Fruit fly (Drosophila melanogaster) whole organism, pupa: ENCODE measurements around the gene ClC-c.

Experiments used
- CG10348 ChIP-seq: fragments of 200-800 bp; sonication (Bioruptor generic); IDR thresholded peaks from 2 replicates; pipeline ENCODE4 v1.3.6; 2022; ENCODE audit warnings: missing biosample characterization, missing genetic modification characterization
- CG12605 ChIP-seq: fragments of 200-800 bp; sonication (Bioruptor generic); IDR thresholded peaks from 2 replicates; pipeline ENCODE4 v1.3.6; 2022; ENCODE audit warnings: missing biosample characterization, missing genetic modification characterization
- CG13204 ChIP-seq: fragments of 200-800 bp; sonication (Bioruptor generic); optimal IDR thresholded peaks from 2 replicates; lab custom pipeline; 2018; ENCODE audit warnings: missing biosample characterization, mild to moderate bottlenecking, missing genetic modification characterization, moderate library complexity
- CG14655 ChIP-seq: fragments of 200-800 bp; sonication (Bioruptor generic); optimal IDR thresholded peaks from 3 replicates; lab custom pipeline; 2017; ENCODE audit warnings: mild to moderate bottlenecking, missing biosample characterization, missing genetic modification reagents, missing genetic modification characterization
- CG15710 ChIP-seq: fragments of 200-800 bp; sonication (Bioruptor generic); optimal IDR thresholded peaks from 2 replicates; lab custom pipeline; 2018; ENCODE audit warnings: missing biosample characterization, mild to moderate bottlenecking, missing genetic modification characterization, moderate library complexity
- CG17806 ChIP-seq: fragments of 200-800 bp; sonication (Bioruptor generic); optimal IDR thresholded peaks from 2 replicates; lab custom pipeline; 2018; ENCODE audit warnings: missing biosample characterization, mild to moderate bottlenecking, missing genetic modification characterization, moderate library complexity
- CG32121 ChIP-seq: fragments of 200-800 bp; sonication (Bioruptor generic); IDR thresholded peaks from 2 replicates; pipeline ENCODE4 v1.3.6; 2022; ENCODE audit warnings: missing biosample characterization, missing genetic modification characterization
- CG34367 ChIP-seq: fragments of 200-800 bp; sonication (Bioruptor generic); optimal IDR thresholded peaks from 2 replicates; lab custom pipeline; 2018; ENCODE audit warnings: missing biosample characterization, mild to moderate bottlenecking, missing genetic modification characterization
- CG4496 ChIP-seq: fragments of 200-800 bp; sonication (Bioruptor generic); IDR thresholded peaks from 3 replicates; pipeline ENCODE4 v1.3.6; 2022; ENCODE audit warnings: missing biosample characterization, missing genetic modification characterization
- CG8159 ChIP-seq: fragments of 200-800 bp; sonication (Bioruptor generic); optimal IDR thresholded peaks from 3 replicates; lab custom pipeline; 2018; ENCODE audit warnings: missing biosample characterization, mild to moderate bottlenecking, missing genetic modification characterization, moderate library complexity
- CG8301 ChIP-seq: fragments of 200-800 bp; sonication (Bioruptor generic); optimal IDR thresholded peaks from 2 replicates; lab custom pipeline; 2018; ENCODE audit warnings: missing biosample characterization, mild to moderate bottlenecking, missing genetic modification characterization
- CG9948 ChIP-seq: fragments of 200-800 bp; sonication (Bioruptor generic); optimal IDR thresholded peaks from 2 replicates; lab custom pipeline; 2018; ENCODE audit warnings: missing biosample characterization, mild to moderate bottlenecking, missing genetic modification characterization, moderate library complexity
- D1 ChIP-seq: fragments of 200-800 bp; sonication (Bioruptor generic); optimal IDR thresholded peaks from 2 replicates; lab custom pipeline; 2018; ENCODE audit warnings: missing biosample characterization, mild to moderate bottlenecking, missing genetic modification characterization, moderate library complexity
- EcR ChIP-seq: fragments of 200-800 bp; sonication (Bioruptor generic); optimal IDR thresholded peaks from 3 replicates; lab custom pipeline; 2019; ENCODE audit warnings: missing biosample characterization, missing genetic modification characterization, mild to moderate bottlenecking, moderate library complexity, missing genetic modification reagents
- Ets98B ChIP-seq: fragments of 200-800 bp; sonication (Bioruptor generic); IDR thresholded peaks from 2 replicates; pipeline ENCODE4 v1.3.6; 2022; ENCODE audit warnings: missing biosample characterization, missing genetic modification characterization
- Pif1A ChIP-seq: fragments of 200-800 bp; sonication (Bioruptor generic); optimal IDR thresholded peaks from 3 replicates; lab custom pipeline; 2016; ENCODE audit warnings: missing biosample characterization, missing genetic modification characterization
- Pif1B ChIP-seq: fragments of 200-800 bp; sonication (Bioruptor generic); optimal IDR thresholded peaks from 3 replicates; lab custom pipeline; 2016; ENCODE audit warnings: missing biosample characterization, missing genetic modification characterization
- Snoo ChIP-seq: fragments of 200-800 bp; sonication (Bioruptor generic); optimal IDR thresholded peaks from 3 replicates; lab custom pipeline; 2017; ENCODE audit warnings: missing biosample characterization, mild to moderate bottlenecking, missing genetic modification characterization, inconsistent platforms
- fd96Ca ChIP-seq: fragments of 200-800 bp; sonication (Bioruptor generic); IDR thresholded peaks from 3 replicates; pipeline ENCODE4 v1.3.6; 2022; ENCODE audit warnings: missing biosample characterization, missing genetic modification characterization
- gl ChIP-seq: fragments of 200-800 bp; sonication (Bioruptor generic); optimal IDR thresholded peaks from 2 replicates; lab custom pipeline; 2018; ENCODE audit warnings: missing biosample characterization, mild to moderate bottlenecking, missing genetic modification characterization
- rn ChIP-seq: fragments of 200-800 bp; sonication (Bioruptor generic); IDR thresholded peaks from 2 replicates; pipeline ENCODE4 v1.3.6; 2022; ENCODE audit warnings: missing biosample characterization, missing genetic modification characterization

Gene ClC-c

DNA sequence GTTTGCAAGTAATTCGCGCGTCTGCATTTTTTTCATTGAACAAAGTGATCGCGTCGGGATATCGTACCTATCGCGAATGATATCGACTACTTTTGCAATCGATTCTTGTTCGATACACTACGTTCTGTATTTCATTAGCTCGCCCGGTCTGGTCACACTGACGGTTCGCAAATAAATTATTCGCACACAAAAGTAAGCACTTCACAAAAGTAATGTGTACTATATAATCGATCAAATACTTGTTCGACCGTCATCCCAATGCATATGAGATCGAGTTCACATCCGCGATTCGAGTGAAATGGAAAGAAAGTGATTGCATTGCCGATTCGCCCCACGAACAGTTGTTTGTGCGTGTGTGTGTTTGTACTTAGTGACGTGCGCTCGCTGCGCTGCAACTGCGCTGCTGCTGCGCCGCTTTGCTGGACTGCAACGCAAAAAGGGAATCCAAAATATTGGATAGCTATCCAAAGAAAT lies at the start of gene ClC-c, which contains the start of gene CG5235:
Gene ClC-c, plus strand, starts transcription at position 125 of the 474 bp plus-strand sequence.
Gene CG5235, minus strand, starts transcription at position 63 of the 474 bp plus-strand sequence.
- TF ChIP-seq Pif1A (no peak), CG14655 (GFP tag; lab: Kevin White, UChicago) (no peak)

DNA sequence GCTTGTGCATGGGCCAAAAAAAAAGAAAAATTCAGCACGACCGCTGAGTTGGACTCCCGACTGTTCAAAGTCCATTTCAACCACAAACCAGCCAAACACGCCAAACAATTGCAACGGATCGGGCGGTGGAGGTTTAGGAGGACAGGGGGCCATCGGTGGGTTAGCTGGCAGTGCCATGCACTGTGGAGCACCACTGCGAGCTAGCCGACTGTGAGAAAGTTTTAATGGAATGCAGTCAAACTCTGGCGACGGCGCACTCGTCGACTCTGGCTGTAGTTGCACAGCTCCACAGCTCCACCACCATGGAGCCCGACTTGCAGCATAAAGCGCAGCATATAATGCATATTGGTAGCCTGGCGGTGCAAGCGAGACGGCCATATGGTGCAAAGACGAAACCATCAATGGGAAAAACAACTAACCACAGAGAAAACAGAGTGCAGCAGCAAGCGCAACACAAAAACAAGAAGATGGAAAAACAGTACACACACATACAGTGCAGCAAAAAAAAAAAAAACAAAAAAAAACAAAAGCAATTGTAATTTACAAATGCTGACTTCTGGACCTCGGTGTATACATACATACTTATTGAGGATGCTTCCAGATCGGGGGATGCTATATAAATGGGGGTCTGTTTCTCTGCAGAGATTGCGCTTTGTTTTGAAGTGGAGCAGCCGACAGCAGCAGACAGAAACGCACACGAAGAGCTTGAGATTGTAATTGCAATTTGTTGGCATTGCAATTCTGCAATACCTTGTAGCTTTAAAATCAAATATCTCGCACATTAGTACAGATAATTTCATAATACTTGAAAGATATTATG lies 48.8 kb upstream of the ClC-c start:
- TF ChIP-seq rn (GFP tag; lab: Robert Waterston, UW) (no peak), CG12605 (peak; percentile 54; the same call in 1 of the 2 replicates), gl (tag; lab: Kevin White, UChicago) (peak; percentile 91), CG8301 (peak; percentile 57), CG4496 (GFP tag; lab: Robert Waterston, UW) (peak; percentile 79), CG10348 (GFP tag; lab: Robert Waterston, UW) (no peak), fd96Ca (GFP tag; lab: Robert Waterston, UW) (peak; percentile 80), CG8159 (peak; percentile 29), EcR (GFP tag; lab: Kevin White, UChicago) (peak; percentile 65), Pif1A (peak; percentile 46), CG32121 (peak; percentile 66), CG34367 (tag; lab: Kevin White, UChicago) (peak; percentile 29), CG13204 (peak; percentile 83), CG17806 (peak; percentile 22), Snoo (tag; lab: Kevin White, UChicago) (peak; percentile 33), CG14655 (GFP tag; lab: Kevin White, UChicago) (peak; percentile 74), Ets98B (GFP tag; lab: Robert Waterston, UW) (peak; percentile 80), CG9948 (tag; lab: Kevin White, UChicago) (no peak), CG15710 (peak; percentile 47), D1 (tag; lab: Kevin White, UChicago) (no peak), Pif1B (GFP tag; lab: Kevin White, UChicago) (peak; percentile 56)

DNA sequence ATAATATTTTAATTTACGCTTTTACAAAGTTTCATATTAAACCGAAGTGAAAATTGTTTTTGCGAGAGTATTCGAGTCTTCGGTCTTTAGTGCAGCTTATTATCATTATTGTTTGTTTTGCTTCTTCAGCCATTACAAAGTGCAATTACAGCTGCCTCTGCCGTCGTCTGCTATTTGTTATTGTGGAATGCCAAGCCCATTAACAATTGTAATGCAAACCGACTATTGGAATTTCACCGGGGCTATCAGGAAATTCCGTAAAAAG lies 48.2 kb upstream of the ClC-c start:
- TF ChIP-seq CG32121 (no peak), rn (GFP tag; lab: Robert Waterston, UW) (no peak), CG4496 (GFP tag; lab: Robert Waterston, UW) (no peak; the same call in 2 of the 3 replicates), CG9948 (tag; lab: Kevin White, UChicago) (peak; percentile 8), CG10348 (GFP tag; lab: Robert Waterston, UW) (no peak), CG15710 (no peak), gl (tag; lab: Kevin White, UChicago) (no peak), CG8301 (no peak), Ets98B (GFP tag; lab: Robert Waterston, UW) (no peak), CG14655 (GFP tag; lab: Kevin White, UChicago) (no peak), CG17806 (no peak), CG12605 (no peak), CG8159 (peak; percentile 47), Pif1A (no peak), fd96Ca (GFP tag; lab: Robert Waterston, UW) (no peak), D1 (tag; lab: Kevin White, UChicago) (peak; percentile 36), Snoo (tag; lab: Kevin White, UChicago) (no peak), CG13204 (no peak), Pif1B (GFP tag; lab: Kevin White, UChicago) (no peak), CG34367 (tag; lab: Kevin White, UChicago) (no peak), EcR (GFP tag; lab: Kevin White, UChicago) (no peak)

DNA sequence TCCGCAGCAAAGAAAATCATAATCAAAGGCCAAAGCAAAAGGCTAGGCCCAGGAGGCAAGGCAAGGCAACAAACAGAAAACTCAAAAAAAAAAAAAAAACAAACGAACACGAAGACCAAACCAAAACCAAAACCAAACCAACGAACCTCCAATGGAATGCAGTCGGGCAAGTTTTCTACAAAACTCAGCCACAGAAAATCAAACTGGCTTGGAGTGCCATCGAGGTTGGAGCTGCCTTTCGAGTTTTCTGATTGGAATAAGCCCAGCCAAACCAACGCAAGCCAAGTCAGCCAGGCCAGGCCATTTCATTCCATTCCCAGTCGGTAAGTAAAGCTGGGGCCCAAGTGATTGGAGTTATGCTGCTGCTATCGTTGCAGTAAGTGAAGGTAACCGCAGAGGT lies 47.6 kb upstream of the ClC-c start:
- TF ChIP-seq CG12605 (peak; percentile 45), Snoo (tag; lab: Kevin White, UChicago) (no peak), fd96Ca (GFP tag; lab: Robert Waterston, UW) (no peak), CG32121 (no peak), CG9948 (tag; lab: Kevin White, UChicago) (no peak), CG14655 (GFP tag; lab: Kevin White, UChicago) (no peak), Ets98B (GFP tag; lab: Robert Waterston, UW) (peak; percentile 4; the same call in 1 of the 2 replicates), gl (tag; lab: Kevin White, UChicago) (no peak), CG17806 (no peak), CG8159 (no peak), rn (GFP tag; lab: Robert Waterston, UW) (no peak), CG4496 (GFP tag; lab: Robert Waterston, UW) (peak; percentile 43)

DNA sequence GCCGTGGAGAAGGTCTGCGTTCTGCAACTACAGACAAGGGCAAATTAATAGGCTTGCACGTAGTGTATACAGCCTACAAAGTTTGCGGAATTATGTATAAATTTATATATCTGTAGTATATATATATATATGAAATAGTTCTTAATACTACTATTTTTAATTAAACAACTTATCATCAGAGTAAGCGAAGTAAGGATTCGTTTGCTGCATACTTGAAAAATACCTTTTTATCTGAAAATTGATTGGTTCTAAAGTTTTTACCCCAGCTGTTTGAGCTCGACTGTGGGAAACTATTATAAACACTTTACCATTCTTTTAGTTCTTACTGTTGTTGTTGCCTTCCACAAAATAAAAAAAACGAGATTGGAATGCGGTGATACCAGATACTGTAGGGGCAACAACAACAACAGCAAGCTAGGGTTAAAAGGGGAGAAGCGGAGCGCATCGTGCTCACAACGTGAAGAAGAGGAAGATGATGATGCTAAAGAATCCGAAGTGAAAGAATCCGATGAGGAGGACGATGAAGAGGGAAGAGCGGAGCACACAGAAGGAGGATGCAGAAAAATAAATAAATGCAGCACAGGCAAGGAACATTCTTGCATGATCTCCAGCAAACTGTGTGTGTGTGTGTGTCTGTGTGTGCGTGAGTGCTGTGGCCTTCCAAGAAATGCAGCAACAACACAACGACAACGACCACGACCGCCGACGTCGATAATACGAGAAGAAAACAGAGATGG lies 47.0 kb upstream of the ClC-c start:
- peak; percentile 80 for TF ChIP-seq CG34367 (tag; lab: Kevin White, UChicago)
- TF ChIP-seq CG32121: peak; percentile 60
- TF ChIP-seq CG9948 (tag; lab: Kevin White, UChicago): peak; percentile 86
- peak; percentile 48 for TF ChIP-seq Pif1B (GFP tag; lab: Kevin White, UChicago)
- no peak for TF ChIP-seq CG10348 (GFP tag; lab: Robert Waterston, UW)
- TF ChIP-seq CG8301: peak; percentile 82
- peak; percentile 77 for TF ChIP-seq CG13204
- peak; percentile 88 for TF ChIP-seq CG14655 (GFP tag; lab: Kevin White, UChicago)
- peak; percentile 77 for TF ChIP-seq Snoo (tag; lab: Kevin White, UChicago)
- peak; percentile 91 for TF ChIP-seq CG15710
- TF ChIP-seq CG4496 (GFP tag; lab: Robert Waterston, UW): peak; percentile 61; the same call in 2 of the 3 replicates
- peak; percentile 48; the same call in 1 of the 2 replicates for TF ChIP-seq CG12605
- TF ChIP-seq rn (GFP tag; lab: Robert Waterston, UW): peak; percentile 4; the same call in 1 of the 2 replicates
- peak; percentile 81 for TF ChIP-seq D1 (tag; lab: Kevin White, UChicago)
- peak; percentile 53 for TF ChIP-seq gl (tag; lab: Kevin White, UChicago)
- peak; percentile 49 for TF ChIP-seq Pif1A
- peak; percentile 95 for TF ChIP-seq CG8159
- TF ChIP-seq EcR (GFP tag; lab: Kevin White, UChicago): peak; percentile 90
- peak; percentile 36; the same call in 1 of the 3 replicates for TF ChIP-seq fd96Ca (GFP tag; lab: Robert Waterston, UW)
- TF ChIP-seq Ets98B (GFP tag; lab: Robert Waterston, UW): peak; percentile 36; the same call in 1 of the 2 replicates
- peak; percentile 81 for TF ChIP-seq CG17806
